Fruit fly (Drosophila melanogaster): ENCODE results near the gene Gr93d.

Gr93d gene

dm6 chr3R:21848271-21848670 is 1.8 kb upstream of the Gr93d start:
- TF ChIP-seq ovo (GFP tag; optimal IDR thresholded peaks at IDR 0.05): no peak
- TF ChIP-seq CG7101 (tag; optimal IDR thresholded peaks at IDR 0.05): no peak
- TF ChIP-seq CG5204 (GFP tag; optimal IDR thresholded peaks at IDR 0.05): no peak
- TF ChIP-seq toe (GFP tag; optimal IDR thresholded peaks at IDR 0.05): no peak
- TF ChIP-seq cic (GFP tag; optimal IDR thresholded peaks at IDR 0.05): no peak
- no peak for TF ChIP-seq bab1 (GFP tag; optimal IDR thresholded peaks at IDR 0.05)
- TF ChIP-seq pad (GFP tag; optimal IDR thresholded peaks at IDR 0.05): no peak
- no peak for TF ChIP-seq Hr96 (GFP tag; optimal IDR thresholded peaks at IDR 0.05)
- TF ChIP-seq CG12768 (GFP tag; optimal IDR thresholded peaks at IDR 0.05): no peak

- no peak for TF ChIP-seq CG33017 (tag; optimal IDR thresholded peaks at IDR 0.05)
- no peak for TF ChIP-seq CG11617 (GFP tag; optimal IDR thresholded peaks at IDR 0.05)
- TF ChIP-seq bab1 (GFP tag; optimal IDR thresholded peaks at IDR 0.05): no peak
- TF ChIP-seq Mnt (GFP tag; optimal IDR thresholded peaks at IDR 0.05): no peak
- no peak for TF ChIP-seq CG1620 (GFP tag; optimal IDR thresholded peaks at IDR 0.05)
- no peak for TF ChIP-seq CG5204 (GFP tag; optimal IDR thresholded peaks at IDR 0.05)
- no peak for TF ChIP-seq cic (GFP tag; optimal IDR thresholded peaks at IDR 0.05)
- TF ChIP-seq cnc (optimal IDR thresholded peaks at IDR 0.05): no peak
- no peak for TF ChIP-seq tj (GFP tag; optimal IDR thresholded peaks at IDR 0.05)
- TF ChIP-seq CG7045 (GFP tag; optimal IDR thresholded peaks at IDR 0.05): no peak
- TF ChIP-seq Clk (GFP tag; optimal IDR thresholded peaks at IDR 0.05): no peak
- no peak for TF ChIP-seq ovo (GFP tag; optimal IDR thresholded peaks at IDR 0.05)
- TF ChIP-seq CG7101 (tag; optimal IDR thresholded peaks at IDR 0.05): no peak
Measured at dm6 chr3R:21847438-21847837, 979 bp upstream of the Gr93d start.

- TF ChIP-seq CG14711 (tag; optimal IDR thresholded peaks at IDR 0.05) (no peak), toe (GFP tag; optimal IDR thresholded peaks at IDR 0.05) (no peak), CG1620 (GFP tag; optimal IDR thresholded peaks at IDR 0.05) (no peak), CG7101 (tag; optimal IDR thresholded peaks at IDR 0.05) (no peak), cic (GFP tag; optimal IDR thresholded peaks at IDR 0.05) (no peak), Mnt (GFP tag; optimal IDR thresholded peaks at IDR 0.05) (no peak), CG33017 (tag; optimal IDR thresholded peaks at IDR 0.05) (no peak), CG5204 (GFP tag; optimal IDR thresholded peaks at IDR 0.05) (no peak), cnc (optimal IDR thresholded peaks at IDR 0.05) (no peak), CG12768 (GFP tag; optimal IDR thresholded peaks at IDR 0.05) (no peak), Clk (GFP tag; optimal IDR thresholded peaks at IDR 0.05) (no peak), ovo (GFP tag; optimal IDR thresholded peaks at IDR 0.05) (no peak), bab1 (GFP tag; optimal IDR thresholded peaks at IDR 0.05) (no peak), CG7045 (GFP tag; optimal IDR thresholded peaks at IDR 0.05) (no peak), CG11617 (GFP tag; optimal IDR thresholded peaks at IDR 0.05) (no peak), kay (GFP tag; ENCODE audit: borderline replicate concordance) (no peak), Hr96 (GFP tag; optimal IDR thresholded peaks at IDR 0.05) (no peak), Crg-1 (GFP tag; optimal IDR thresholded peaks at IDR 0.05) (no peak), tj (GFP tag; optimal IDR thresholded peaks at IDR 0.05) (no peak), pad (GFP tag; optimal IDR thresholded peaks at IDR 0.05) (no peak)
Measured at dm6 chr3R:21845165-21845564, 1.3 kb downstream of the Gr93d start, which contains the start of gene Gr93c. Gr93c (minus strand) TSS chr3R:21845265.

dm6 chr3R:21843665-21844064 is 2.8 kb downstream of the Gr93d start, which contains the start of gene Gr93b:
Gr93b (minus strand) TSS chr3R:21843765.
- TF ChIP-seq CG5204 (GFP tag; optimal IDR thresholded peaks at IDR 0.05): no peak
- no peak for TF ChIP-seq Clk (GFP tag; optimal IDR thresholded peaks at IDR 0.05)
- no peak for TF ChIP-seq CG11617 (GFP tag; optimal IDR thresholded peaks at IDR 0.05)
- no peak for TF ChIP-seq CG12768 (GFP tag; optimal IDR thresholded peaks at IDR 0.05)
- no peak for TF ChIP-seq cnc (optimal IDR thresholded peaks at IDR 0.05)
- no peak for TF ChIP-seq tj (GFP tag; optimal IDR thresholded peaks at IDR 0.05)
- TF ChIP-seq pad (GFP tag; optimal IDR thresholded peaks at IDR 0.05): no peak

dm6 chr3R:21841474-21842376 is 4.7 kb downstream of the Gr93d start:
- TF ChIP-seq cic (GFP tag; optimal IDR thresholded peaks at IDR 0.05): no peak
- TF ChIP-seq kay (GFP tag; ENCODE audit: borderline replicate concordance): no peak
- TF ChIP-seq CG1620 (GFP tag; optimal IDR thresholded peaks at IDR 0.05): no peak
- TF ChIP-seq pad (GFP tag; optimal IDR thresholded peaks at IDR 0.05): no peak
- no peak for TF ChIP-seq CG5204 (GFP tag; optimal IDR thresholded peaks at IDR 0.05)
- no peak for TF ChIP-seq CG7101 (tag; optimal IDR thresholded peaks at IDR 0.05)
- no peak for TF ChIP-seq Clk (GFP tag; optimal IDR thresholded peaks at IDR 0.05)

dm6 chr3R:21840432-21840831 is 6.0 kb downstream of the Gr93d start:
- TF ChIP-seq kay (GFP tag; ENCODE audit: borderline replicate concordance) (no peak), CG7101 (tag; optimal IDR thresholded peaks at IDR 0.05) (no peak), Clk (GFP tag; optimal IDR thresholded peaks at IDR 0.05) (no peak), pad (GFP tag; optimal IDR thresholded peaks at IDR 0.05) (no peak), CG1620 (GFP tag; optimal IDR thresholded peaks at IDR 0.05) (no peak), Hr96 (GFP tag; optimal IDR thresholded peaks at IDR 0.05) (no peak), cic (GFP tag; optimal IDR thresholded peaks at IDR 0.05) (no peak), cnc (optimal IDR thresholded peaks at IDR 0.05) (no peak), CG5204 (GFP tag; optimal IDR thresholded peaks at IDR 0.05) (no peak), CG14711 (tag; optimal IDR thresholded peaks at IDR 0.05) (no peak), tj (GFP tag; optimal IDR thresholded peaks at IDR 0.05) (no peak), Mnt (GFP tag; optimal IDR thresholded peaks at IDR 0.05) (no peak), Crg-1 (GFP tag; optimal IDR thresholded peaks at IDR 0.05) (no peak), CG11617 (GFP tag; optimal IDR thresholded peaks at IDR 0.05) (no peak), CG12768 (GFP tag; optimal IDR thresholded peaks at IDR 0.05) (no peak), bab1 (GFP tag; optimal IDR thresholded peaks at IDR 0.05) (no peak), CG33017 (tag; optimal IDR thresholded peaks at IDR 0.05) (no peak), ovo (GFP tag; optimal IDR thresholded peaks at IDR 0.05) (no peak), toe (GFP tag; optimal IDR thresholded peaks at IDR 0.05) (no peak), CG7045 (GFP tag; optimal IDR thresholded peaks at IDR 0.05) (no peak)

All from whole organism, adult.